Worm (Caenorhabditis elegans): ENCODE results near the gene Y4C6B.4.
A peak's percentile ranks its signal among the peaks of the same experiment; 100 is the strongest.

- TF ChIP-seq nhr-12 (tag; optimal IDR thresholded peaks at IDR 0.05) (no peak), nhr-21 (tag; optimal IDR thresholded peaks at IDR 0.05) (peak; percentile 55), peb-1 (tag; optimal IDR thresholded peaks at IDR 0.05) (no peak), unc-62 (GFP tag; optimal IDR thresholded peaks at IDR 0.05) (no peak), elt-1 (tag; optimal IDR thresholded peaks at IDR 0.05) (no peak), ama-1 (optimal IDR thresholded peaks at IDR 0.05) (no peak), nhr-237 (tag; optimal IDR thresholded peaks at IDR 0.05) (no peak), sma-9 (GFP tag; optimal IDR thresholded peaks at IDR 0.05) (peak; percentile 83), sma-9 (tag; optimal IDR thresholded peaks at IDR 0.05) (no peak), skn-1 (tag; optimal IDR thresholded peaks at IDR 0.05) (no peak), unc-55 (GFP tag; optimal IDR thresholded peaks at IDR 0.05) (peak; percentile 75), ZK546.5 (tag; optimal IDR thresholded peaks at IDR 0.05) (no peak), ceh-82 (tag; optimal IDR thresholded peaks at IDR 0.05) (no peak), nhr-6 (tag; optimal IDR thresholded peaks at IDR 0.05) (peak; percentile 66), zag-1 (tag; optimal IDR thresholded peaks at IDR 0.05) (no peak)
These were observed 37.9 kb downstream of the Y4C6B.4 start, which contains the start of the genes hda-6 and F41H10.4 for ce11 chrIV:5364135-5364609.
